Fruit fly (Drosophila melanogaster): Measurements from ENCODE around the gene CG5466.

Gene CG5466

DNA sequence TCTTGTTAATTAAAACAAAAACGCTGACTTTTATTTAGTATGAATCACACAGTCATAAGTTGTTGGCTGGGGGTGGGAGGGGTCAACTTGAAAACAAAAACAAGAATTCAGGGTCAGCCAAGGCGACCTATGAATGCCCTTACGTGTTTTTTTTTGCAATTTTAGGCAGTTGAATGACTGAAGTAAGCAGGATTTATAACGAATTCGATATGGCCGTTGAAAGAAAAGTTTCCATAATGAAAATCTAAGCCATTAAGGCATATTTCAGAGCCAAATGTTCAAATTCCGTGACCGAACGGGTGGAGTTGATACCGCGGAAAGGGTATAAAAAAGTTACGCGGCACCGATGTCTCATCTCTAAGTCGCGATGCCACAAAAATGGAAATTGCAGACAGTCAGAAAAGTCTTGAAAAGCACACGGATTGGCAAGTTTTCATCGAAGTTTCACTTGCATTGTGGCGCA lies 16.3 kb downstream of the CG5466 start (continued):
- peak; percentile 47 for TF ChIP-seq CG4820 (GFP tag; optimal IDR thresholded peaks at IDR 0.05)
- no peak for TF ChIP-seq cad (GFP tag; optimal IDR thresholded peaks at IDR 0.05)
- peak; percentile 68 for TF ChIP-seq Hsf (GFP tag; optimal IDR thresholded peaks at IDR 0.05)
- TF ChIP-seq salm (tag; optimal IDR thresholded peaks at IDR 0.05), result no peak
- peak; percentile 48; the same call in 2 of the 4 replicates for TF ChIP-seq Gug (GFP tag; IDR thresholded peaks at IDR 0.05)
- peak; percentile 23 for TF ChIP-seq Adf1 (GFP tag; IDR thresholded peaks at IDR 0.05)
- TF ChIP-seq CG10462 (GFP tag; optimal IDR thresholded peaks at IDR 0.05), result peak; percentile 32
- TF ChIP-seq CG9437 (GFP tag; optimal IDR thresholded peaks at IDR 0.05), result no peak
- no peak for TF ChIP-seq CG17186 (GFP tag; optimal IDR thresholded peaks at IDR 0.05)
- no peak for TF ChIP-seq CG15269 (tag; optimal IDR thresholded peaks at IDR 0.05)
- TF ChIP-seq dysf (GFP tag; IDR thresholded peaks at IDR 0.05), result peak; percentile 78
- TF ChIP-seq CG11695 (GFP tag; IDR thresholded peaks at IDR 0.05), result peak; percentile 69; the same call in 1 of the 3 replicates
- no peak for TF ChIP-seq gt (GFP tag; IDR thresholded peaks at IDR 0.05)

DNA sequence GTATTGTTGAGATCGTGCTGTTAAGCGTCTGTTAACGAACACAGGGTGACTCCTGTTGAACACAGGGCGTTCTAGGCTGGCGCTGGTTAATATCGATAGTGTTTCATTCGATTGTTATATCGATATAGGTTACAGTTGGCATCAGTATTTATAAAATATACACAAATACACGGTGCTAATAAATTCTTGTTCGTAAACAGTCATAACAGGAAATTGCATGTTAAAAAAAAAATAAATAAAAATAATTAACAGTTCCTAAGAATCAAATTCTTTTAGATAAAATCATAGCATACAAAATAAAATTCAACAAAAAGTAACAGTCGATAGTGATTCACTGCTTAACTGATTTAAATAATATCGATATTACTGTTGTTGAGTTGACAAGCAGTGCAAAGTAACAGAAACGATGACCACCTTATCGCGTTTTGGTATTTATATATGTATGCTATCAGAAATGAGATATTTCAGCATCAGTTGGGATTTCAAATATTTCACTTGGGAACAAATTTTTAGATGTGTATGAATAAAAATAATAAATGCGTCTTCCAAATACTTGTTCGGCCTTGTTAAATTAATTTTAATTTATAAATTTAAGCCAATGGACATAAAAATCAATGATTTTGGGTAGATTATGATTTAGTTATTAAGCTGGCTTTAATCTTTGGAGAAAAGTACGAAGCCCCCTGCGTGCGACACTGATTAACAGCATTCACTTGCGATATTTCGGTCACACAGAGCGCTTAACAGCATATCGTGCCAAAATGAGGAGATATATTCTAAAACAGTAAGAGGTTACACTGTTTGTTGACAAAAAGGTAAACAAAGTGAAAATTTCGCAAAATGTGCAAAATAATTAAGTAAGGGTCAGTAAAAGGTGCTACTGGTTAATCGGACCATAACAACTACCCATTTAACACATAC lies 17.3 kb downstream of the CG5466 start, which contains the start of the genes Pi3K92E and Lrrk:
Gene Pi3K92E (minus strand): TSS at position 59 of the 921 bp plus-strand sequence.
Gene Lrrk (plus strand): TSS at position 807 of the 921 bp plus-strand sequence.
- no peak for TF ChIP-seq cwo (GFP tag; optimal IDR thresholded peaks at IDR 0.05)
- TF ChIP-seq ATbp (GFP tag; optimal IDR thresholded peaks at IDR 0.05), result no peak
- no peak for TF ChIP-seq NC2β (GFP tag; optimal IDR thresholded peaks at IDR 0.05)
- TF ChIP-seq CG34224 (GFP tag; IDR thresholded peaks at IDR 0.05; ENCODE audit: partially characterized antibody), result peak; percentile 78
- peak; percentile 88 for TF ChIP-seq Med (GFP tag)
- TF ChIP-seq Chrac-16 (GFP tag; optimal IDR thresholded peaks at IDR 0.05), result no peak
- TF ChIP-seq cas (GFP tag; IDR thresholded peaks at IDR 0.05), result no peak
- no peak for TF ChIP-seq CG8089 (GFP tag; optimal IDR thresholded peaks at IDR 0.05)
- TF ChIP-seq CrebB (tag; optimal IDR thresholded peaks at IDR 0.05), result no peak
- TF ChIP-seq Dfd (GFP tag; optimal IDR thresholded peaks at IDR 0.05), result no peak
- TF ChIP-seq CG2712 (tag; optimal IDR thresholded peaks at IDR 0.05), result no peak
- TF ChIP-seq Ravus (GFP tag; IDR thresholded peaks at IDR 0.05), result no peak
- TF ChIP-seq CG7963 (GFP tag; IDR thresholded peaks at IDR 0.05; ENCODE audit: partially characterized antibody), result peak; percentile 80
- TF ChIP-seq MESR4 (GFP tag; optimal IDR thresholded peaks at IDR 0.05), result no peak
- TF ChIP-seq CG34376 (GFP tag; optimal IDR thresholded peaks at IDR 0.05), result no peak
- peak; percentile 4 for TF ChIP-seq stwl (tag; optimal IDR thresholded peaks at IDR 0.05)
- no peak for TF ChIP-seq CG11085 (GFP tag; IDR thresholded peaks at IDR 0.05)
- TF ChIP-seq lola (GFP tag; optimal IDR thresholded peaks at IDR 0.05), result no peak
- no peak for TF ChIP-seq en (GFP tag; optimal IDR thresholded peaks at IDR 0.05)
- TF ChIP-seq HLH54F (GFP tag; optimal IDR thresholded peaks at IDR 0.05), result no peak
- TF ChIP-seq eyg (GFP tag; optimal IDR thresholded peaks at IDR 0.05), result no peak
- TF ChIP-seq chm (GFP tag; IDR thresholded peaks at IDR 0.05), result no peak
- TF ChIP-seq CG5953 (GFP tag; IDR thresholded peaks at IDR 0.05), result no peak
- no peak for TF ChIP-seq CG3163 (GFP tag; optimal IDR thresholded peaks at IDR 0.05)
- no peak for TF ChIP-seq sd (tag; optimal IDR thresholded peaks at IDR 0.05)
- no peak for TF ChIP-seq CG4360 (GFP tag; IDR thresholded peaks at IDR 0.05)
- TF ChIP-seq vfl (GFP tag; optimal IDR thresholded peaks at IDR 0.05), result no peak
- peak; percentile 79 for TF ChIP-seq Neu2 (GFP tag; optimal IDR thresholded peaks at IDR 0.05; ENCODE audit: borderline replicate concordance)
- TF ChIP-seq Stat92E (GFP tag; optimal IDR thresholded peaks at IDR 0.05), result no peak
- peak; percentile 47; the same call in 1 of the 2 replicates for TF ChIP-seq slbo (GFP tag; IDR thresholded peaks at IDR 0.05)
- TF ChIP-seq CG11398 (GFP tag; optimal IDR thresholded peaks at IDR 0.05), result no peak
- TF ChIP-seq ara (GFP tag; IDR thresholded peaks at IDR 0.05), result no peak
- no peak for TF ChIP-seq hkb (optimal IDR thresholded peaks at IDR 0.05)
- TF ChIP-seq hkb (GFP tag; IDR thresholded peaks at IDR 0.05), result 0 out of 2 replicates have a peak, but pooled peaks have one; percentile 5
- no peak for TF ChIP-seq twi (tag; optimal IDR thresholded peaks at IDR 0.05)
- TF ChIP-seq kah (GFP tag; optimal IDR thresholded peaks at IDR 0.05), result no peak
